Fruit fly (Drosophila melanogaster) whole organism, embryonic: ENCODE measurements around the gene mol.

Experiments used
- Abd-B ChIP-seq: fragments of 200-800 bp; sonication (Bioruptor generic); optimal IDR thresholded peaks from 2 replicates; lab custom pipeline; 2018; ENCODE audit warnings: missing biosample characterization, mild to moderate bottlenecking, missing genetic modification characterization, moderate library complexity
- CG10147 ChIP-seq: fragments of 200-800 bp; sonication (Bioruptor generic); optimal IDR thresholded peaks from 2 replicates; lab custom pipeline; 2019; ENCODE audit warnings: missing biosample characterization, mild to moderate bottlenecking, missing genetic modification characterization, moderate library complexity
- CG10565 ChIP-seq: fragments of 200-800 bp; sonication (Bioruptor generic); optimal IDR thresholded peaks from 3 replicates; lab custom pipeline; 2016; ENCODE audit warnings: missing biosample characterization, mild to moderate bottlenecking, missing genetic modification characterization
- CG11696 ChIP-seq: fragments of 200-800 bp; sonication (Bioruptor generic); IDR thresholded peaks from 2 replicates; pipeline ENCODE4 v1.3.6; 2022; ENCODE audit warnings: missing biosample characterization, missing genetic modification characterization
- CG12219 ChIP-seq: fragments of 200-800 bp; sonication (Bioruptor generic); optimal IDR thresholded peaks from 3 replicates; lab custom pipeline; 2018; ENCODE audit warnings: missing biosample characterization, mild to moderate bottlenecking, missing genetic modification characterization
- CG13424 ChIP-seq: fragments of 200-800 bp; sonication (Bioruptor generic); optimal IDR thresholded peaks from 2 replicates; lab custom pipeline; 2019; ENCODE audit warnings: missing biosample characterization, mild to moderate bottlenecking, missing genetic modification characterization, moderate library complexity
- CG15073 ChIP-seq: fragments of 200-800 bp; sonication (Bioruptor generic); optimal IDR thresholded peaks from 2 replicates; lab custom pipeline; 2016; ENCODE audit warnings: missing biosample characterization, missing genetic modification characterization
- CG1602 ChIP-seq: fragments of 200-800 bp; sonication (Bioruptor generic); optimal IDR thresholded peaks from 3 replicates; lab custom pipeline; 2016; ENCODE audit warnings: missing biosample characterization, missing genetic modification characterization
- CG16815 ChIP-seq: fragments of 200-800 bp; sonication (Bioruptor generic); optimal IDR thresholded peaks from 3 replicates; lab custom pipeline; 2017; ENCODE audit warnings: missing biosample characterization, mild to moderate bottlenecking, missing genetic modification characterization
- CG18764 ChIP-seq: fragments of 200-800 bp; sonication (Bioruptor generic); optimal IDR thresholded peaks from 3 replicates; lab custom pipeline; 2016; ENCODE audit warnings: missing biosample characterization, missing genetic modification characterization
- CG2116 ChIP-seq: fragments of 200-800 bp; sonication (Bioruptor generic); optimal IDR thresholded peaks from 3 replicates; lab custom pipeline; 2018; ENCODE audit warnings: missing biosample characterization, mild to moderate bottlenecking, missing genetic modification characterization
- CG2202 ChIP-seq: fragments of 200-800 bp; sonication (Bioruptor generic); optimal IDR thresholded peaks from 2 replicates; lab custom pipeline; 2018; ENCODE audit warnings: missing biosample characterization, mild to moderate bottlenecking, missing genetic modification characterization
- CG3163 ChIP-seq: fragments of 200-800 bp; sonication (Bioruptor generic); optimal IDR thresholded peaks from 3 replicates; lab custom pipeline; 2016; ENCODE audit warnings: missing biosample characterization, missing genetic modification characterization
- CG4854 ChIP-seq: fragments of 200-800 bp; sonication (Bioruptor generic); optimal IDR thresholded peaks from 2 replicates; lab custom pipeline; 2016; ENCODE audit warnings: missing biosample characterization, missing genetic modification characterization, inconsistent platforms
- CG6689 ChIP-seq: fragments of 200-800 bp; sonication (Bioruptor generic); IDR thresholded peaks from 2 replicates; pipeline ENCODE4 v1.3.6; 2022; ENCODE audit warnings: missing biosample characterization, missing genetic modification characterization
- CG7357 ChIP-seq: fragments of 200-800 bp; sonication (Bioruptor generic); IDR thresholded peaks from 3 replicates; pipeline ENCODE4 v1.3.6; 2022; ENCODE audit warnings: missing biosample characterization, missing genetic modification characterization
- D19A ChIP-seq: fragments of 200-800 bp; optimal IDR thresholded peaks from 3 replicates; lab custom pipeline; 2019; ENCODE audit warnings: missing biosample characterization, mild to moderate bottlenecking, missing genetic modification characterization, moderate library complexity
- Dbx ChIP-seq: fragments of 200-800 bp; sonication (Bioruptor generic); IDR thresholded peaks from 3 replicates; pipeline ENCODE4 v1.3.6; 2022; ENCODE audit warnings: missing biosample characterization, missing genetic modification characterization
- Dip2 ChIP-seq: fragments of 200-800 bp; sonication (Bioruptor generic); IDR thresholded peaks from 2 replicates; pipeline ENCODE4 v1.3.6; 2022; ENCODE audit warnings: missing biosample characterization, missing genetic modification characterization
- Dll ChIP-seq: fragments of 200-800 bp; sonication (Bioruptor generic); IDR thresholded peaks from 4 replicates; pipeline ENCODE4 v1.3.6; 2022; ENCODE audit warnings: missing biosample characterization, missing genetic modification characterization; ENCODE audit not compliant: partially characterized antibody
- Dp ChIP-seq: fragments of 200-800 bp; sonication (Bioruptor generic); optimal IDR thresholded peaks from 2 replicates; lab custom pipeline; 2018; ENCODE audit warnings: missing biosample characterization, mild to moderate bottlenecking, missing genetic modification characterization, moderate library complexity
- E2f1 ChIP-seq: fragments of 200-800 bp; sonication (Bioruptor generic); IDR thresholded peaks from 2 replicates; pipeline ENCODE4 v1.3.6; 2022; ENCODE audit warnings: missing biosample characterization, missing genetic modification characterization
- HmgZ ChIP-seq: fragments of 200-800 bp; sonication (Bioruptor generic); optimal IDR thresholded peaks from 2 replicates; lab custom pipeline; 2018; ENCODE audit warnings: missing biosample characterization, mild to moderate bottlenecking, missing genetic modification characterization
- Lpt ChIP-seq: fragments of >200 bp; optimal IDR thresholded peaks from 2 replicates; lab custom pipeline; 2018; ENCODE audit warnings: missing biosample characterization, missing genetic modification characterization
- Max ChIP-seq: fragments of 200-800 bp; sonication (Bioruptor generic); optimal IDR thresholded peaks from 2 replicates; lab custom pipeline; 2016; ENCODE audit warnings: missing biosample characterization, mild to moderate bottlenecking, missing genetic modification characterization
- Neu2 ChIP-seq: fragments of 200-800 bp; sonication (Bioruptor generic); optimal IDR thresholded peaks from 3 replicates; lab custom pipeline; 2016; ENCODE audit warnings: missing biosample characterization, missing genetic modification characterization, borderline replicate concordance
- Oli ChIP-seq: fragments of 200-800 bp; sonication (Bioruptor generic); optimal IDR thresholded peaks from 2 replicates; lab custom pipeline; 2018; ENCODE audit warnings: missing biosample characterization, mild to moderate bottlenecking, missing genetic modification characterization, moderate library complexity
- Rx ChIP-seq: fragments of 200-800 bp; sonication (Bioruptor generic); IDR thresholded peaks from 2 replicates; pipeline ENCODE4 v1.3.6; 2022; ENCODE audit warnings: missing biosample characterization, missing genetic modification characterization
- Trl ChIP-seq, 3 experiments: fragments of >200 bp in 2 of 3; fragments of 200-800 bp in 1 of 3; sonication (Bioruptor generic) in 1 of 3; optimal IDR thresholded peaks; 2 replicates in 1 of 3; 3 replicates in 2 of 3; lab custom pipeline; 2016 to 2017; ENCODE audit warnings: missing biosample characterization in 1 of 3, missing genetic modification characterization in 1 of 3
- aop ChIP-seq: fragments of 200-800 bp; sonication (Bioruptor generic); IDR thresholded peaks from 2 replicates; pipeline ENCODE4 v1.3.6; 2022; ENCODE audit warnings: missing biosample characterization, missing genetic modification characterization
- az2 ChIP-seq: fragments of 200-800 bp; sonication (Bioruptor generic); optimal IDR thresholded peaks from 3 replicates; lab custom pipeline; 2016; ENCODE audit warnings: missing biosample characterization, missing genetic modification characterization
- crp ChIP-seq, 2 experiments: fragments of 200-800 bp; sonication (Bioruptor generic); optimal IDR thresholded peaks; 2 replicates in 1 of 2; 3 replicates in 1 of 2; lab custom pipeline; 2017; ENCODE audit warnings: missing biosample characterization in 2 of 2, missing genetic modification characterization in 2 of 2, mild to moderate bottlenecking in 1 of 2, moderate library complexity in 1 of 2
- dimm ChIP-seq: fragments of 200-800 bp; sonication (Bioruptor generic); IDR thresholded peaks from 2 replicates; pipeline ENCODE4 v1.3.6; 2022; ENCODE audit warnings: missing biosample characterization, missing genetic modification characterization
- dmrt99B ChIP-seq: fragments of 200-800 bp; sonication (Bioruptor generic); optimal IDR thresholded peaks from 2 replicates; lab custom pipeline; 2018; ENCODE audit warnings: missing biosample characterization, mild to moderate bottlenecking, missing genetic modification characterization, moderate library complexity
- eyg ChIP-seq: fragments of 200-800 bp; sonication (Bioruptor generic); optimal IDR thresholded peaks from 3 replicates; lab custom pipeline; 2016; ENCODE audit warnings: missing biosample characterization, missing genetic modification characterization
- fd96Cb ChIP-seq: fragments of 200-800 bp; sonication (Bioruptor generic); optimal IDR thresholded peaks from 2 replicates; lab custom pipeline; 2018; ENCODE audit warnings: missing biosample characterization, mild to moderate bottlenecking, missing genetic modification characterization, moderate library complexity
- gt ChIP-seq: fragments of 200-800 bp; sonication (Bioruptor generic); IDR thresholded peaks from 2 replicates; pipeline ENCODE4 v1.3.6; 2022; ENCODE audit warnings: missing biosample characterization, missing genetic modification characterization
- ham ChIP-seq: fragments of 200-800 bp; sonication (Bioruptor generic); IDR thresholded peaks from 2 replicates; pipeline ENCODE4 v1.3.6; 2022; ENCODE audit warnings: missing biosample characterization, missing genetic modification characterization
- lab ChIP-seq: fragments of 200-800 bp; sonication (Bioruptor generic); optimal IDR thresholded peaks from 3 replicates; lab custom pipeline; 2017; ENCODE audit warnings: missing biosample characterization, missing genetic modification characterization, mild to moderate bottlenecking, moderate library complexity, missing genetic modification reagents
- org-1 ChIP-seq: fragments of 200-800 bp; sonication (Bioruptor generic); optimal IDR thresholded peaks from 2 replicates; lab custom pipeline; 2017; ENCODE audit warnings: missing biosample characterization, missing genetic modification characterization
- pita ChIP-seq: fragments of 200-800 bp; sonication (Bioruptor generic); optimal IDR thresholded peaks from 2 replicates; lab custom pipeline; 2017; ENCODE audit warnings: missing biosample characterization, mild to moderate bottlenecking, missing genetic modification characterization
- pros ChIP-seq: fragments of 200-800 bp; sonication (Bioruptor generic); optimal IDR thresholded peaks from 3 replicates; lab custom pipeline; 2019; ENCODE audit warnings: missing biosample characterization, mild to moderate bottlenecking, missing genetic modification characterization, moderate library complexity
- row ChIP-seq: fragments of 200-800 bp; sonication (Bioruptor generic); IDR thresholded peaks from 3 replicates; pipeline ENCODE4 v1.3.6; 2022; ENCODE audit warnings: missing biosample characterization, missing genetic modification characterization
- sd ChIP-seq: fragments of 200-800 bp; sonication (Bioruptor generic); optimal IDR thresholded peaks from 3 replicates; lab custom pipeline; 2018; ENCODE audit warnings: missing biosample characterization, mild to moderate bottlenecking, missing genetic modification characterization, moderate library complexity
- slbo ChIP-seq: fragments of 200-800 bp; sonication (Bioruptor generic); IDR thresholded peaks from 2 replicates; pipeline ENCODE4 v1.3.6; 2022; ENCODE audit warnings: missing biosample characterization, missing genetic modification characterization
- vvl ChIP-seq: fragments of 200-800 bp; sonication (Bioruptor generic); IDR thresholded peaks from 2 replicates; pipeline ENCODE4 v1.3.6; 2022; ENCODE audit warnings: missing biosample characterization, missing genetic modification characterization

mol gene

DNA sequence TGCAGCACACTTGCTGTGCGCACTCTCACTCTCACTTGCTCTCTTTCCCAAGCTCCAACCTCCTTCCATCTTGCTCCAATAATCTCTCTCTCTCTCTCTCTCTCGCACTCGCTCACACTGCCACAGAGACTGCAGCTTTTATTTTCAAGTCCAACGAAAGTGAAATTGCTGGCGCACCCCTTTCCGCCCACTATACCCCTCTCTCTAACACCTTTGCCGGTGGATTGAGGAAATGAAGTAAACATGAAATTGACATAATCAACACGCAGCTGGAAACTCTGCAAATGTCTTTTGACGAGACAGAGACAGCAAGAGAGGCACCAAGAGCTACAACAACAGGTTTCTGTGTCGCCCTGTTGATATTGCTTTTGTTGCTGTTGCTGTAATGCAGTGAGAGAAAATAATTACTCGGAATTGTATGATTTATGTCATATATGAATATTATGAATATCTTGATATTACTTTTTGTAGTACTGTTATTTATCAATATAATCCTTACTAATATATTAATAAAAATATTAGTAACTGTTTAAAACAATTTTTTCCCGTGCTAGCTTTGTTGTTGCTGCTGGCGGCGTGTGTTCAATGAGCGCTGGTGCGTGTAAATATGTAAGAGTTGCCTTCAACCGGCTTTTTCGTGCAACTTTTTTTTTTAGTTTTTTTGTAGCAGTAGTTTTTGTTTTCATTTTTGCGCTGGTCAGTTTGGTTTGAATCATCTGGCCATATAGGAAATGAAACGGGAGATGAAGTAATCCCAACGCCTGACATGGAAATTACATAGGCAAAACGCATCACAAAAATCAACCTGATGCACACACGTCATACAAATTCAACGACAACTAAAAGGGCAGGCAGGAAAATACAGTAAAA, 1.5 kb downstream of the mol start (continued):
- no peak for TF ChIP-seq pita (GFP tag; lab: Kevin White, UChicago)
- TF ChIP-seq CG2116 (GFP tag; lab: Kevin White, UChicago) = peak; percentile 43
- TF ChIP-seq Rx (GFP tag; lab: Robert Waterston, UW) = peak; percentile 82
- peak; percentile 62 for TF ChIP-seq CG2202 (tag; lab: Kevin White, UChicago)
- peak; percentile 78 for TF ChIP-seq HmgZ (tag; lab: Kevin White, UChicago)
- TF ChIP-seq eyg = no peak
- peak; percentile 12 for TF ChIP-seq CG3163
- TF ChIP-seq CG18764 = peak; percentile 84
- TF ChIP-seq CG12219 (GFP tag; lab: Kevin White, UChicago) = peak; percentile 80
- peak; percentile 88 for TF ChIP-seq D19A (tag; lab: Kevin White, UChicago)
- peak; percentile 79; the same call in 2 of the 3 replicates for TF ChIP-seq Dbx
- peak; percentile 80 to 84 for TF ChIP-seq Trl (optimal IDR thresholded peaks at IDR 0.05; lab: Kevin White, UChicago)
- peak; percentile 68 for TF ChIP-seq Trl (GFP tag; optimal IDR thresholded peaks at IDR 0.05; lab: Kevin White, UChicago)
- peak; percentile 95 for TF ChIP-seq CG6689
- peak; percentile 71; the same call in 1 of the 2 replicates for TF ChIP-seq aop (GFP tag; lab: Robert Waterston, UW)
- TF ChIP-seq Dll (GFP tag; lab: Robert Waterston, UW) = 0 out of 4 replicates have a peak, but pooled peaks have one; percentile 28
- TF ChIP-seq CG7357 = peak; percentile 81
- peak; percentile 92 for TF ChIP-seq lab (GFP tag; lab: Kevin White, UChicago)
- TF ChIP-seq pros (GFP tag; lab: Kevin White, UChicago) = peak; percentile 65
- TF ChIP-seq ham (GFP tag; lab: Robert Waterston, UW) = peak; percentile 44
- no peak for TF ChIP-seq Dp (GFP tag; lab: Kevin White, UChicago)
- TF ChIP-seq CG1602 (GFP tag; lab: Kevin White, UChicago) = peak; percentile 90
- peak; percentile 90 for TF ChIP-seq Max (GFP tag; lab: Kevin White, UChicago)
- peak; percentile 96 for TF ChIP-seq Oli
- no peak for TF ChIP-seq Neu2 (GFP tag; lab: Kevin White, UChicago)

DNA sequence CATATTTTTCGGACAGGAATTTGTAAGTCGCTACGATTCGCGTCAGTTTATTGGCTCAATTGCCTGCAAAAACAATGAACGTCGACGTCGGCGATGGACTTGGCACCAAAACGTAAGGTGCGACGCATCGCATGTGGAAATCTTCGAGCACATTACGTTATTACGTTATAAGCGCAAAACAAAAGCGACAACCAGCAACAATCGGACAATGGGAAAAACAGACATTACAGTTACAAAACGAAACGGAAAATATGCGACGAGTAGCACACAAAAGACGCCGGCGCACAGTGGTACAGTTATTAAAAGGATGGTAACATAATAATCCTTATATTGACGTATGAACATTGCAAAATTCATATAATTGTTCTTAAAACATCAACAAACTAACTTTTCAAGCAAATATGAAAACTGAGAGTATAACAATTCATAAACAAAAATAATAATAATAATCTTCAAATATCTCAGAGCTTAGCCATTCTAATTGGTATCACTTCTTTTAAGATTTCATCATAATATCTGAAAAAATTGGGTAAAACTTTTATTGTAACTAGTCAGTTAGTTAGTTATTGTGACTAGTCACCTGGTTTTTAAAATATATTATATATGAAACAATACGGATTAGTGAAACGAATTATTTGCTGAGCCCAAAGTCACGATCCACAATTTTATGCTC, 2.4 kb downstream of the mol start:
- TF ChIP-seq Abd-B (GFP tag; lab: Kevin White, UChicago) (no peak), fd96Cb (tag; lab: Kevin White, UChicago) (peak; percentile 8), CG4854 (GFP tag; lab: Kevin White, UChicago) (no peak), dmrt99B (tag; lab: Kevin White, UChicago) (peak; percentile 35), dimm (no peak), row (GFP tag; lab: Robert Waterston, UW) (0 out of 3 replicates have a peak, but pooled peaks have one; percentile 31), CG11696 (GFP tag; lab: Robert Waterston, UW) (no peak), crp (GFP tag; optimal IDR thresholded peaks at IDR 0.05; lab: Kevin White, UChicago) (no peak), Dip2 (GFP tag; lab: Robert Waterston, UW) (no peak), az2 (GFP tag; lab: Kevin White, UChicago) (peak; percentile 46), org-1 (GFP tag; lab: Kevin White, UChicago) (no peak), HmgZ (tag; lab: Kevin White, UChicago) (no peak), E2f1 (GFP tag; lab: Robert Waterston, UW) (no peak), Lpt (no peak), slbo (GFP tag; lab: Robert Waterston, UW) (no peak), CG10147 (GFP tag; lab: Kevin White, UChicago) (peak; percentile 9), gt (no peak), Neu2 (GFP tag; lab: Kevin White, UChicago) (no peak), CG16815 (GFP tag; lab: Kevin White, UChicago) (peak; percentile 20), CG6689 (peak; percentile 32; the same call in 1 of the 2 replicates), sd (tag; lab: Kevin White, UChicago) (peak; percentile 16), CG10565 (GFP tag; lab: Kevin White, UChicago) (no peak), vvl (GFP tag; lab: Robert Waterston, UW) (no peak), CG15073 (GFP tag; lab: Kevin White, UChicago) (no peak), CG13424 (peak; percentile 23)
